Worm (Caenorhabditis elegans) whole organism, young adult: Measurements from ENCODE around the gene srd-29.

ENCODE experiments used
- F23B12.7 ChIP-seq: sonication (generic microtip); optimal IDR thresholded peaks from 2 replicates; lab custom pipeline; 2017; ENCODE audit warnings: missing genetic modification characterization, mild to moderate bottlenecking, missing compliant biosample characterization, antibody characterized with exemption, moderate library complexity; ENCODE audit not compliant: insufficient read depth
- F57A8.1 ChIP-seq: fragments of 200-800 bp; sonication (Bioruptor generic); optimal IDR thresholded peaks from 2 replicates; lab custom pipeline; 2018; ENCODE audit warnings: mild to moderate bottlenecking, missing genetic modification characterization, moderate library complexity, missing compliant biosample characterization
- F57C9.4 ChIP-seq: sonication (generic microtip); optimal IDR thresholded peaks from 2 replicates; lab custom pipeline; 2017; ENCODE audit warnings: mild to moderate bottlenecking, missing genetic modification characterization, missing compliant biosample characterization
- Y53F4B.3 ChIP-seq: fragments of 200-800 bp; sonication (Bioruptor generic); IDR thresholded peaks from 2 replicates; pipeline ENCODE4 v1.3.6; 2022; ENCODE audit warnings: missing genetic modification reagents, missing genetic modification characterization, missing compliant biosample characterization
- Y79H2A.3 ChIP-seq: fragments of 200-800 bp; sonication (Bioruptor generic); conservative IDR thresholded peaks from 2 replicates; pipeline ENCODE4 v1.3.6; 2022; ENCODE audit warnings: missing genetic modification reagents, missing genetic modification characterization, missing compliant biosample characterization
- akir-1 ChIP-seq: fragments of 200-800 bp; sonication (Bioruptor generic); optimal IDR thresholded peaks from 2 replicates; lab custom pipeline; 2018; ENCODE audit warnings: mild to moderate bottlenecking, missing genetic modification characterization, moderate library complexity, missing compliant biosample characterization
- aptf-2 ChIP-seq: fragments of 200-800 bp; sonication (Bioruptor generic); conservative IDR thresholded peaks from 2 replicates; pipeline ENCODE4 v1.3.6; 2022; ENCODE audit warnings: missing genetic modification reagents, missing genetic modification characterization, missing compliant biosample characterization
- attf-3 ChIP-seq: fragments of 200-800 bp; sonication (Bioruptor generic); conservative IDR thresholded peaks from 2 replicates; pipeline ENCODE4 v1.3.6; 2022; ENCODE audit warnings: missing genetic modification reagents, missing genetic modification characterization, missing compliant biosample characterization
- cebp-1 ChIP-seq, 2 experiments: fragments of 200-800 bp in 1 of 2; sonication (Bioruptor generic) in 1 of 2; sonication (generic microtip) in 1 of 2; IDR thresholded peaks in 1 of 2; optimal IDR thresholded peaks in 1 of 2; 2 replicates each; pipeline versions ENCODE4 v1.3.6 to Lab custom; 2017 to 2022; ENCODE audit warnings: missing compliant biosample characterization in 2 of 2, missing genetic modification characterization in 2 of 2, mild to moderate bottlenecking in 1 of 2, missing genetic modification reagents in 1 of 2, moderate library complexity in 1 of 2
- ceh-27 ChIP-seq: fragments of 200-800 bp; sonication (Bioruptor generic); optimal IDR thresholded peaks from 2 replicates; lab custom pipeline; 2018; ENCODE audit warnings: mild to moderate bottlenecking, missing genetic modification characterization, moderate library complexity, missing compliant biosample characterization
- ceh-40 ChIP-seq: fragments of 200-800 bp; sonication (Bioruptor generic); IDR thresholded peaks from 2 replicates; pipeline ENCODE4 v1.3.6; 2022; ENCODE audit warnings: missing genetic modification characterization, missing compliant biosample characterization
- dpl-1 ChIP-seq: fragments of 150-350 bp; optimal IDR thresholded peaks from 2 replicates; lab custom pipeline; 2014; ENCODE audit warnings: missing biosample characterization, missing genetic modification reagents, missing genetic modification characterization
- efl-1 ChIP-seq: fragments of 150-350 bp; optimal IDR thresholded peaks from 2 replicates; lab custom pipeline; 2014; ENCODE audit warnings: missing biosample characterization, missing genetic modification reagents, missing genetic modification characterization
- hmg-1.2 ChIP-seq: fragments of 200-800 bp; sonication (Bioruptor generic); IDR thresholded peaks from 2 replicates; pipeline ENCODE4 v1.3.6; 2022; ENCODE audit warnings: missing genetic modification reagents, missing genetic modification characterization, missing compliant biosample characterization
- hsf-1 ChIP-seq: fragments of 200-800 bp; sonication (Bioruptor generic); IDR thresholded peaks from 2 replicates; pipeline ENCODE4 v1.3.6; 2022; ENCODE audit warnings: missing genetic modification reagents, missing genetic modification characterization, missing compliant biosample characterization
- lag-1 ChIP-seq: fragments of 200-800 bp; sonication (Bioruptor generic); IDR thresholded peaks from 2 replicates; pipeline ENCODE4 v1.3.6; 2022; ENCODE audit warnings: missing genetic modification reagents, missing genetic modification characterization, missing compliant biosample characterization
- lin-26 ChIP-seq: fragments of 200-800 bp; sonication (Bioruptor generic); IDR thresholded peaks from 2 replicates; pipeline ENCODE4 v1.3.6; 2022; ENCODE audit warnings: missing genetic modification reagents, missing genetic modification characterization, missing compliant biosample characterization
- lin-40 ChIP-seq: sonication (generic microtip); optimal IDR thresholded peaks from 2 replicates; lab custom pipeline; 2016; ENCODE audit warnings: missing genetic modification characterization, mild to moderate bottlenecking, missing compliant biosample characterization, missing genotype, missing genetic modification reagents
- lir-1 ChIP-seq: fragments of 200-800 bp; sonication (Bioruptor generic); conservative IDR thresholded peaks from 2 replicates; pipeline ENCODE4 v1.3.6; 2022; ENCODE audit warnings: missing genetic modification reagents, missing genetic modification characterization, missing compliant biosample characterization
- madf-6 ChIP-seq: fragments of 200-800 bp; sonication (Bioruptor generic); IDR thresholded peaks from 2 replicates; pipeline ENCODE4 v1.3.6; 2022; ENCODE audit warnings: missing genetic modification reagents, missing genetic modification characterization, missing compliant biosample characterization
- madf-8 ChIP-seq: fragments of 200-800 bp; sonication (Bioruptor generic); conservative IDR thresholded peaks from 2 replicates; pipeline ENCODE4 v1.3.6; 2022; ENCODE audit warnings: missing genetic modification reagents, missing genetic modification characterization, missing compliant biosample characterization
- nhr-120 ChIP-seq: fragments of 200-800 bp; sonication (Bioruptor generic); IDR thresholded peaks from 2 replicates; pipeline ENCODE4 v1.3.6; 2022; ENCODE audit warnings: missing genetic modification characterization, missing compliant biosample characterization
- nhr-179 ChIP-seq: sonication (generic microtip); optimal IDR thresholded peaks from 2 replicates; lab custom pipeline; 2016; ENCODE audit warnings: mild to moderate bottlenecking, missing genetic modification characterization, missing compliant biosample characterization
- nhr-80 ChIP-seq: sonication (generic microtip); optimal IDR thresholded peaks from 2 replicates; lab custom pipeline; 2016; ENCODE audit warnings: missing genetic modification characterization, missing compliant biosample characterization
- pbrm-1 ChIP-seq: fragments of 200-800 bp; sonication (Bioruptor generic); IDR thresholded peaks from 2 replicates; pipeline ENCODE4 v1.3.6; 2022; ENCODE audit warnings: missing genetic modification reagents, missing genetic modification characterization, missing compliant biosample characterization
- snpc-1.3 ChIP-seq: sonication (generic microtip); optimal IDR thresholded peaks from 2 replicates; lab custom pipeline; 2017; ENCODE audit warnings: missing genetic modification characterization, mild to moderate bottlenecking, missing compliant biosample characterization, antibody characterized with exemption, moderate library complexity, missing genotype, missing genetic modification reagents; ENCODE audit not compliant: insufficient read depth
- snpc-3.4 ChIP-seq: sonication (generic microtip); optimal IDR thresholded peaks from 2 replicates; lab custom pipeline; 2017; ENCODE audit warnings: missing genetic modification characterization, mild to moderate bottlenecking, missing compliant biosample characterization, antibody characterized with exemption, moderate library complexity, missing genotype, missing genetic modification reagents
- tlf-1 ChIP-seq: fragments of 200-800 bp; sonication (Bioruptor generic); optimal IDR thresholded peaks from 2 replicates; lab custom pipeline; 2018; ENCODE audit warnings: mild to moderate bottlenecking, missing genetic modification characterization, missing compliant biosample characterization
- unc-130 ChIP-seq: sonication (generic microtip); optimal IDR thresholded peaks from 2 replicates; lab custom pipeline; 2016; ENCODE audit warnings: missing genetic modification reagents, missing genetic modification characterization, missing compliant biosample characterization
- ztf-18 ChIP-seq: sonication (generic microtip); optimal IDR thresholded peaks from 2 replicates; lab custom pipeline; 2016; ENCODE audit warnings: missing genotype, mild to moderate bottlenecking, missing genetic modification characterization, missing compliant biosample characterization
- ztf-26 ChIP-seq: sonication (generic microtip); optimal IDR thresholded peaks from 2 replicates; lab custom pipeline; 2017; ENCODE audit warnings: missing genetic modification characterization, missing compliant biosample characterization
- ztf-6 ChIP-seq: fragments of 200-800 bp; sonication (Bioruptor generic); IDR thresholded peaks from 2 replicates; pipeline ENCODE4 v1.3.6; 2022; ENCODE audit warnings: missing genetic modification reagents, missing genetic modification characterization, missing compliant biosample characterization

The srd-29 gene

ce11 chrV:7601443-7601842 is 34.1 kb upstream of the srd-29 start, which contains the start of gene scl-26:
scl-26 (minus strand) TSS chrV:7601543.
- TF ChIP-seq tlf-1 (GFP tag; lab: Kevin White, UChicago) (no peak), F23B12.7 (no peak), ztf-18 (tag; lab: Kevin White, UChicago) (no peak)

- TF ChIP-seq madf-8 (GFP tag; lab: Robert Waterston, UW) (peak; percentile 26; the same call in 1 of the 2 replicates), Y53F4B.3 (GFP tag; lab: Robert Waterston, UW) (no peak), nhr-120 (GFP tag; lab: Robert Waterston, UW) (no peak), madf-6 (peak; percentile 84), dpl-1 (GFP tag; lab: Kevin White, UChicago) (peak; percentile 28), efl-1 (GFP tag; lab: Kevin White, UChicago) (peak; percentile 86)
- TF ChIP-seq, all 124 proteins: peak for 4
Measured at ce11 chrV:7603404-7603803, 32.2 kb upstream of the srd-29 start, which contains the start of gene C50E3.11. C50E3.11 (minus strand) TSS chrV:7603486.

- TF ChIP-seq lag-1 (GFP tag; lab: Robert Waterston, UW) (no peak), F57A8.1 (GFP tag; lab: Kevin White, UChicago) (no peak), attf-3 (GFP tag; lab: Robert Waterston, UW) (no peak), aptf-2 (GFP tag; lab: Robert Waterston, UW) (no peak), lin-40 (tag; lab: Kevin White, UChicago) (no peak), ztf-26 (no peak), hsf-1 (GFP tag; lab: Robert Waterston, UW) (no peak), hmg-1.2 (GFP tag; lab: Robert Waterston, UW) (no peak), ceh-40 (GFP tag; lab: Robert Waterston, UW) (no peak), akir-1 (GFP tag; lab: Kevin White, UChicago) (no peak), unc-130 (GFP tag; lab: Kevin White, UChicago) (no peak), Y79H2A.3 (GFP tag; lab: Robert Waterston, UW) (no peak), snpc-1.3 (no peak), cebp-1 (GFP tag; IDR thresholded peaks at IDR 0.05; lab: Robert Waterston, UW) (no peak), cebp-1 (tag; optimal IDR thresholded peaks at IDR 0.05; lab: Kevin White, UChicago) (no peak), lin-26 (GFP tag; lab: Robert Waterston, UW) (no peak), snpc-3.4 (tag; lab: Kevin White, UChicago) (no peak), nhr-179 (no peak), lir-1 (GFP tag; lab: Robert Waterston, UW) (no peak), ztf-6 (no peak), pbrm-1 (GFP tag; lab: Robert Waterston, UW) (no peak)
Measured at ce11 chrV:7604858-7605257, 30.7 kb upstream of the srd-29 start, which contains the start of gene clec-213. clec-213 (plus strand) TSS chrV:7605158.

ce11 chrV:7609698-7610420 is 25.7 kb upstream of the srd-29 start, which contains the start of the genes folt-3 and clec-214:
folt-3 (minus strand) TSS chrV:7609748.
clec-214 (plus strand) TSS chrV:7610370.
- TF ChIP-seq F57C9.4 (tag; lab: Kevin White, UChicago) (no peak), nhr-80 (peak; percentile 25), ceh-27 (no peak)
- TF ChIP-seq, all 124 proteins: peak for 1
